Worm (Caenorhabditis elegans) whole organism, mixed stage, embryonic: ENCODE data around the gene rep-1.
A peak's percentile ranks its signal among the peaks of the same experiment; 100 is the strongest.

ENCODE experiments used
- M03D4.4 ChIP-seq: sonication (generic microtip); optimal IDR thresholded peaks from 2 replicates; lab custom pipeline; 2017; ENCODE audit warnings: mild to moderate bottlenecking, missing genetic modification characterization, missing compliant biosample characterization
- bed-3 ChIP-seq: fragments of 200-800 bp; sonication (Bioruptor generic); optimal IDR thresholded peaks from 3 replicates; lab custom pipeline; 2018; ENCODE audit warnings: mild to moderate bottlenecking, missing genetic modification characterization, moderate library complexity, missing compliant biosample characterization
- blmp-1 ChIP-seq: fragments of 150-350 bp; optimal IDR thresholded peaks from 2 replicates; lab custom pipeline; 2014; ENCODE audit warnings: missing biosample characterization, missing genetic modification characterization
- ceh-39 ChIP-seq: fragments of 150-350 bp; optimal IDR thresholded peaks from 2 replicates; lab custom pipeline; 2014; ENCODE audit warnings: missing biosample characterization, missing genetic modification characterization
- ceh-43 ChIP-seq: fragments of 200-800 bp; sonication (Bioruptor generic); optimal IDR thresholded peaks from 2 replicates; lab custom pipeline; 2018; ENCODE audit warnings: mild to moderate bottlenecking, missing genetic modification characterization, moderate library complexity, missing compliant biosample characterization
- ceh-83 ChIP-seq: fragments of 200-800 bp; sonication (Bioruptor generic); optimal IDR thresholded peaks from 2 replicates; lab custom pipeline; 2018; ENCODE audit warnings: mild to moderate bottlenecking, missing genetic modification characterization, missing compliant biosample characterization
- ces-1 ChIP-seq: fragments of 150-350 bp; optimal IDR thresholded peaks from 2 replicates; lab custom pipeline; 2014; ENCODE audit warnings: missing biosample characterization, missing genetic modification reagents, missing genetic modification characterization
- cnd-1 ChIP-seq: fragments of 200-800 bp; sonication (Bioruptor generic); optimal IDR thresholded peaks from 2 replicates; lab custom pipeline; 2018; ENCODE audit warnings: mild to moderate bottlenecking, missing genetic modification characterization, missing compliant biosample characterization
- drap-1 ChIP-seq: fragments of 200-800 bp; sonication (Bioruptor generic); optimal IDR thresholded peaks from 3 replicates; lab custom pipeline; 2018; ENCODE audit warnings: mild to moderate bottlenecking, missing genetic modification characterization, missing compliant biosample characterization
- elt-1 ChIP-seq: sonication (generic microtip); optimal IDR thresholded peaks from 2 replicates; lab custom pipeline; 2017; ENCODE audit warnings: missing genetic modification characterization, mild to moderate bottlenecking, missing compliant biosample characterization, antibody characterized with exemption, moderate library complexity, borderline replicate concordance; ENCODE audit not compliant: insufficient read depth
- elt-3 ChIP-seq: fragments of 150-350 bp; optimal IDR thresholded peaks from 2 replicates; lab custom pipeline; 2014; ENCODE audit warnings: missing biosample characterization, missing genetic modification characterization
- flh-1 ChIP-seq: fragments of 200-800 bp; sonication (Bioruptor generic); optimal IDR thresholded peaks from 2 replicates; lab custom pipeline; 2018; ENCODE audit warnings: mild to moderate bottlenecking, missing genetic modification characterization, moderate library complexity, missing compliant biosample characterization
- ham-2 ChIP-seq: fragments of 200-800 bp; sonication (Bioruptor generic); optimal IDR thresholded peaks from 2 replicates; lab custom pipeline; 2018; ENCODE audit warnings: mild to moderate bottlenecking, missing genetic modification characterization, missing compliant biosample characterization
- hlh-1 ChIP-seq: fragments of 150-350 bp; optimal IDR thresholded peaks from 2 replicates; lab custom pipeline; 2014; ENCODE audit warnings: missing biosample characterization, missing genetic modification reagents, missing genetic modification characterization
- lin-13 ChIP-seq: fragments of 150-350 bp; optimal IDR thresholded peaks from 2 replicates; lab custom pipeline; 2014; ENCODE audit warnings: missing biosample characterization, missing genetic modification characterization
- lin-32 ChIP-seq: fragments of 200-800 bp; sonication (Bioruptor generic); optimal IDR thresholded peaks from 2 replicates; lab custom pipeline; 2018; ENCODE audit warnings: mild to moderate bottlenecking, missing genetic modification characterization, missing compliant biosample characterization
- lsy-2 ChIP-seq: fragments of 150-350 bp; optimal IDR thresholded peaks from 2 replicates; lab custom pipeline; 2014; ENCODE audit warnings: missing biosample characterization, missing genetic modification characterization
- mab-5 ChIP-seq: fragments of 150-350 bp; optimal IDR thresholded peaks from 2 replicates; lab custom pipeline; 2014; ENCODE audit warnings: missing biosample characterization, missing genetic modification characterization
- mep-1 ChIP-seq: fragments of 150-350 bp; optimal IDR thresholded peaks from 2 replicates; lab custom pipeline; 2017; ENCODE audit warnings: missing biosample characterization, missing genetic modification reagents, missing genetic modification characterization, inconsistent platforms
- mls-2 ChIP-seq: sonication (generic microtip); optimal IDR thresholded peaks from 2 replicates; lab custom pipeline; 2016; ENCODE audit warnings: mild to moderate bottlenecking, missing genetic modification characterization, moderate library complexity, missing compliant biosample characterization
- nhr-12 ChIP-seq: fragments of 150-350 bp; optimal IDR thresholded peaks from 2 replicates; lab custom pipeline; 2014; ENCODE audit warnings: missing biosample characterization, missing genetic modification characterization
- nhr-2 ChIP-seq: fragments of 150-350 bp; optimal IDR thresholded peaks from 2 replicates; lab custom pipeline; 2014; ENCODE audit warnings: missing biosample characterization, missing genetic modification characterization
- nhr-237 ChIP-seq: fragments of 150-350 bp; optimal IDR thresholded peaks from 2 replicates; lab custom pipeline; 2014; ENCODE audit warnings: missing biosample characterization, missing genetic modification characterization
- nhr-28 ChIP-seq: fragments of 150-350 bp; optimal IDR thresholded peaks from 2 replicates; lab custom pipeline; 2014; ENCODE audit warnings: missing biosample characterization, missing genetic modification characterization
- nhr-76 ChIP-seq: sonication (generic microtip); optimal IDR thresholded peaks from 2 replicates; lab custom pipeline; 2017; ENCODE audit warnings: missing biosample characterization, missing genetic modification characterization
- pha-4 ChIP-seq: fragments of 150-350 bp; optimal IDR thresholded peaks from 2 replicates; lab custom pipeline; 2018; ENCODE audit warnings: missing biosample characterization, missing genetic modification reagents, missing genetic modification characterization
- sem-2 ChIP-seq: fragments of 200-800 bp; sonication (Bioruptor generic); optimal IDR thresholded peaks from 2 replicates; lab custom pipeline; 2018; ENCODE audit warnings: mild to moderate bottlenecking, missing genetic modification characterization, missing compliant biosample characterization
- snpc-4 ChIP-seq: fragments of 150-350 bp; optimal IDR thresholded peaks from 2 replicates; lab custom pipeline; 2014; ENCODE audit warnings: missing biosample characterization, missing genetic modification characterization
- sptf-1 ChIP-seq: sonication (generic microtip); optimal IDR thresholded peaks from 2 replicates; lab custom pipeline; 2017; ENCODE audit warnings: mild to moderate bottlenecking, missing genetic modification characterization, moderate library complexity, missing compliant biosample characterization
- tbx-8 ChIP-seq: fragments of 200-800 bp; sonication (Bioruptor generic); optimal IDR thresholded peaks from 2 replicates; lab custom pipeline; 2018; ENCODE audit warnings: mild to moderate bottlenecking, missing genetic modification characterization, moderate library complexity, missing compliant biosample characterization
- unc-120 ChIP-seq: sonication (generic microtip); optimal IDR thresholded peaks from 2 replicates; lab custom pipeline; 2017; ENCODE audit warnings: missing genetic modification characterization, missing compliant biosample characterization; ENCODE audit not compliant: poor library complexity, severe bottlenecking
- unc-39 ChIP-seq: fragments of 150-350 bp; optimal IDR thresholded peaks from 2 replicates; lab custom pipeline; 2014; ENCODE audit warnings: missing biosample characterization, missing genetic modification characterization
- unc-62 ChIP-seq: fragments of 150-350 bp; optimal IDR thresholded peaks from 2 replicates; lab custom pipeline; 2014; ENCODE audit warnings: missing biosample characterization, missing genetic modification reagents, missing genetic modification characterization
- zip-8 ChIP-seq: fragments of 150-350 bp; optimal IDR thresholded peaks from 2 replicates; lab custom pipeline; 2014; ENCODE audit warnings: missing biosample characterization, missing genetic modification characterization
- ztf-11 ChIP-seq: fragments of 150-350 bp; optimal IDR thresholded peaks from 2 replicates; lab custom pipeline; 2014; ENCODE audit warnings: missing biosample characterization, missing genetic modification characterization

rep-1 gene

ce11 chrIII:1570006-1570405, at the start of gene rep-1:
TSS of gene rep-1 (plus strand) at chrIII:1570306.
- TF ChIP-seq ztf-11 (tag; lab: Kevin White, UChicago): no peak
- TF ChIP-seq elt-3 (tag; lab: Kevin White, UChicago): no peak
- TF ChIP-seq unc-39 (tag; lab: Kevin White, UChicago): no peak
- no peak for TF ChIP-seq sptf-1 (tag; lab: Kevin White, UChicago)
- no peak for TF ChIP-seq mab-5
- no peak for TF ChIP-seq ham-2 (GFP tag; lab: Kevin White, UChicago)
- TF ChIP-seq drap-1 (GFP tag; lab: Kevin White, UChicago): no peak
- TF ChIP-seq cnd-1: no peak
- TF ChIP-seq lin-13 (tag; lab: Kevin White, UChicago): no peak
- TF ChIP-seq mls-2: no peak
- no peak for TF ChIP-seq unc-120 (tag; lab: Kevin White, UChicago)
- TF ChIP-seq, all 35 proteins: peak for 0

- TF ChIP-seq blmp-1 (tag; lab: Kevin White, UChicago) (no peak), ceh-83 (no peak), ham-2 (GFP tag; lab: Kevin White, UChicago) (no peak), bed-3 (GFP tag; lab: Kevin White, UChicago) (no peak), lsy-2 (peak; percentile 6), flh-1 (GFP tag; lab: Kevin White, UChicago) (no peak), nhr-2 (tag; lab: Kevin White, UChicago) (no peak), pha-4 (no peak)
- TF ChIP-seq, all 35 proteins: peak for 1
Measured at ce11 chrIII:1528423-1528822, 41.7 kb upstream of the rep-1 start.

DNA sequence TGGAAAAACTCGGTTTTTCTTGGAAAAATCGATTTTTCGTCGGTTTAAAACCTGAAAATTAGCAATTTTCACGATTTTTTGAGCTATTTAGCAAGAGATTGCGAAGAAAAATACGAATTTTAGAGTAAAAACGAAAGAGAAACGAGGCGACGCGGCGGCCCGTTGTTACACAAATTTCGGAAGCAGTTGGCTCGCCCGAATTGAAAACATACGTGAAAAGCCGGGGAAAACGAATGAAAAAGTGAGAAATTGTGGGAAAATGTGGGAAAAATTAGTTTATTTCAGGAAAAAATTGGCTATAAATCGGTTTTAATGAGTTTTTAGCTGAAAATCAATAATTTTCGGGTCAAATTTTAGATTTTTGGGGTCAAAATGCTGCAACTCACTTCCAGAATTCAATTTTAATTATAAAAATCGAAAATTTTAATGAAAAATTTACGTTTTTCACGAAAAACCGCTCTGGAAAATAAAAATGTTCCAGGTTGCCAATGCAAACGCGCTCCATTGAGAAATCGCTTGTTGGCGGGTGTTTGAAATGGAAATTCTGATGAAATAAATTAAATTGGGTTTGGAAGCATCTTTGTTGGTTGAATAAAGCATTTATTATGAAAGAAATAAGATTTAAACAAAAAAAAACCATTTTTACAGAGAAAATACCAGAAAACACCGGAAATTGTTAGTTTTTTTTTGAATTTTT, 37.2 kb upstream of the rep-1 start, which contains the start of gene snf-6:
Gene snf-6 (minus strand): TSS at position 51 of the 697 bp plus-strand sequence.
- TF ChIP-seq flh-1 (GFP tag; lab: Kevin White, UChicago): no peak
- TF ChIP-seq hlh-1 (tag; lab: Kevin White, UChicago): no peak
- TF ChIP-seq unc-120 (tag; lab: Kevin White, UChicago): peak; percentile 19
- no peak for TF ChIP-seq nhr-28 (tag; lab: Kevin White, UChicago)
- TF ChIP-seq unc-39 (tag; lab: Kevin White, UChicago): no peak
- TF ChIP-seq cnd-1: no peak
- peak; percentile 45 for TF ChIP-seq lsy-2
- TF ChIP-seq nhr-2 (tag; lab: Kevin White, UChicago): no peak
- no peak for TF ChIP-seq tbx-8 (GFP tag; lab: Kevin White, UChicago)
- TF ChIP-seq mep-1 (tag; lab: Kevin White, UChicago): peak; percentile 46
- TF ChIP-seq lin-13 (tag; lab: Kevin White, UChicago): peak; percentile 25
- no peak for TF ChIP-seq ham-2 (GFP tag; lab: Kevin White, UChicago)
- TF ChIP-seq sptf-1 (tag; lab: Kevin White, UChicago): no peak
- TF ChIP-seq pha-4: no peak
- no peak for TF ChIP-seq sem-2
- TF ChIP-seq bed-3 (GFP tag; lab: Kevin White, UChicago): no peak
- no peak for TF ChIP-seq nhr-12 (tag; lab: Kevin White, UChicago)
- TF ChIP-seq ces-1 (GFP tag; lab: Kevin White, UChicago): peak; percentile 24
- TF ChIP-seq zip-8 (tag; lab: Kevin White, UChicago): no peak
- TF ChIP-seq unc-62 (GFP tag; lab: Kevin White, UChicago): no peak
- no peak for TF ChIP-seq M03D4.4 (tag; lab: Kevin White, UChicago)
- TF ChIP-seq ceh-39 (tag; lab: Kevin White, UChicago): no peak
- no peak for TF ChIP-seq elt-3 (tag; lab: Kevin White, UChicago)
- TF ChIP-seq lin-32: no peak
- TF ChIP-seq nhr-76: no peak
- no peak for TF ChIP-seq elt-1 (tag; lab: Kevin White, UChicago)
- TF ChIP-seq nhr-237: no peak
- no peak for TF ChIP-seq drap-1 (GFP tag; lab: Kevin White, UChicago)
- TF ChIP-seq snpc-4 (tag; lab: Kevin White, UChicago): no peak
- TF ChIP-seq blmp-1 (tag; lab: Kevin White, UChicago): no peak
- TF ChIP-seq ceh-83: no peak
- TF ChIP-seq ceh-43 (GFP tag; lab: Kevin White, UChicago): no peak
- TF ChIP-seq mab-5: no peak
- no peak for TF ChIP-seq mls-2
- TF ChIP-seq ztf-11 (tag; lab: Kevin White, UChicago): no peak
